Worm (Caenorhabditis elegans) whole organism, L1 larva: ENCODE results near the gene R08F11.4.

Experiments
- aly-2 ChIP-seq: fragments of 150-350 bp; optimal IDR thresholded peaks from 2 replicates; lab custom pipeline; 2014; ENCODE audit warnings: missing biosample characterization, missing genetic modification characterization
- ama-1 ChIP-seq: fragments of 150-350 bp; optimal IDR thresholded peaks from 2 replicates; lab custom pipeline; 2014
- fos-1 ChIP-seq: fragments of 150-350 bp; optimal IDR thresholded peaks from 2 replicates; lab custom pipeline; 2014; ENCODE audit warnings: missing biosample characterization, missing genetic modification characterization
- nhr-237 ChIP-seq: fragments of 150-350 bp; optimal IDR thresholded peaks from 2 replicates; lab custom pipeline; 2014; ENCODE audit warnings: missing biosample characterization, missing genetic modification characterization
- tlp-1 ChIP-seq: fragments of 150-350 bp; optimal IDR thresholded peaks from 2 replicates; lab custom pipeline; 2014; ENCODE audit warnings: missing biosample characterization, missing genetic modification characterization

ce11 chrV:3784167-3784734 lies 21.1 kb downstream of the R08F11.4 start, which contains the start of gene R08F11.1:
- TF ChIP-seq fos-1 (no peak), aly-2 (tag; lab: Kevin White, UChicago) (no peak), ama-1 (lab: Kevin White, UChicago) (no peak), tlp-1 (tag; lab: Kevin White, UChicago) (no peak), nhr-237 (no peak)
